Fruit fly (Drosophila melanogaster): ENCODE measurements around the gene Actn.

- TF ChIP-seq CG8478 (optimal IDR thresholded peaks at IDR 0.05), result no peak
- no peak for TF ChIP-seq CTCF (optimal IDR thresholded peaks at IDR 0.05)
These were observed 19.0 kb upstream of the Actn start for dm6 chrX:2061119-2061518.
